Worm (Caenorhabditis elegans): Measurements from ENCODE around the gene ZC190.7.

Gene ZC190.7

DNA sequence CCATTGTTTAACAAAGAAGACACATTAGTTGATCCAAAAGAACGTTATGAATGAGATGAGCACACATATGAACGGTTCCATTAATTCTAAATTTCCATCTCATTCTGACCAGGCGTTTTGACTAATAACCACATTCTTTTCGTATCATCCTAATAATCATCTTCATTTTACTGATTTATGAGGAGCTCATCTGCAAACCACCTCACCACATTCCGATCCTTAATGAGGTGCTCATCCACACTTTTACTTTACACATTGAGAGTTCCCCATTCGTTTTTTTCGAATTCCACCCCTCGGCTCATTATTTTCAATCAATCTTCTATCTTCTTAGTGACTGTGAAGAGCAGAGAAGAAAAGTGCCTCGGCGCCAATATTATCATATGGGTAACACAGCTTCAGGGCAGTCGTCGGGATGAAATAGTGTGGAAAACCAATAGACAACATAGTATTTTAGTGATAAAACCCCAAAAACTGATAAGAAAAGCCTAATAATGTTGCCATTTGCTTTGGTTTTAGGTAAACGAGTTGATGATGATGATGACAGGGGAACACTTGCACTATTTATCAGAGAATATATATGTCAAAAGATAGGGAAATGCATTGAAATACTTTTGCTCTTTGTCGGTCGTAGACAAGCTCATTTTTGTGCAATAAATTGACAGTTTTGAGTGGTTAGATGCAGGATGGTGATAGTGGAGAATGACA, 35.5 kb downstream of the ZC190.7 start (continued):
- TF ChIP-seq ztf-11 (tag; optimal IDR thresholded peaks at IDR 0.05) (no peak), mml-1 (tag; optimal IDR thresholded peaks at IDR 0.05) (no peak), hmg-11 (tag; optimal IDR thresholded peaks at IDR 0.05) (no peak), nhr-23 (tag; optimal IDR thresholded peaks at IDR 0.05) (no peak), nhr-12 (tag; optimal IDR thresholded peaks at IDR 0.05) (no peak)

DNA sequence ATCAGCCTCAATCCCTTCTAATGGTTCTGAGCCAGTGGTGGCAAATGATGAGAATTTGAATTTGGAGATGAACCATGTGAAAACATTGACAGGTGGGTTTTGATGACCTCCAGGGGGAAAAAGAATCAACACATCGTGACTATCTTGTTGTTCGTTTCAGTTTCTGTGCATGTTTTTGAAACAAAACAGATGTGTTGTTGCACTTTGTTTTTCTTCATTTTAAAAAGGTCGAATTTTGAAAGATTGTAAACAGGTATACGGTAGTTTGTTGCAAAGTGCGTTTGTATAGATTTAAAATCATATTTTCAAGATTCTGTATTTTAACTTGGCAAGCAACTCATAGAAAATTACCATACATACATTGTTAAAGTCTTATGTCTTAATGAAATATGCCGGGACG, 36.3 kb downstream of the ZC190.7 start:
- TF ChIP-seq aly-2 (tag; optimal IDR thresholded peaks at IDR 0.05) = no peak

DNA sequence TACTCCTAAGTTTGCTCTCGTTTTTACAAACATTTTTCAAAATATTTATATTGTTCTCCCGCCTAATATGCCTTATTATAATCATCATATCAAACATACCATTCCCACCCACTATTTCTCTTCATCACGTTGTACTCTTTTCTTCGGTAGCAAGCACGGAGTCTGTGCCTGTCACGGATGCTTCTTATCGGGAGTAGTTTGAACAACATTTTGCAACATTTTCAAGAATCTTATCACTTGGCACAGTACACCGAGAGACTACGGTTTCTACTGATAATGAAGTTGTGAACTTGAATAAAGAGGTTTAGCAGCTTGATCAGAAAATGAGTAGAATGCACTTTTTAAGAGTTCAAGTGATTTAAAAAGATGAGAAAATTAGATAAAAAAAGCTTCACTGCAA, 38.4 kb downstream of the ZC190.7 start:
- TF ChIP-seq jun-1 (tag; optimal IDR thresholded peaks at IDR 0.05) (peak; percentile 11), egl-27 (tag; optimal IDR thresholded peaks at IDR 0.05) (no peak), nhr-237 (tag; optimal IDR thresholded peaks at IDR 0.05) (no peak), nhr-43 (tag; optimal IDR thresholded peaks at IDR 0.05; ENCODE audit: poor library complexity, severe bottlenecking) (no peak), tbx-2 (tag; optimal IDR thresholded peaks at IDR 0.05) (no peak), fkh-2 (tag; optimal IDR thresholded peaks at IDR 0.05) (no peak), unc-39 (tag; optimal IDR thresholded peaks at IDR 0.05) (no peak), ztf-4 (tag; optimal IDR thresholded peaks at IDR 0.05) (no peak), elt-2 (tag; optimal IDR thresholded peaks at IDR 0.05) (peak; percentile 98), fkh-10 (GFP tag; optimal IDR thresholded peaks at IDR 0.05) (no peak), mml-1 (tag; optimal IDR thresholded peaks at IDR 0.05) (no peak), pha-4 (tag; optimal IDR thresholded peaks at IDR 0.05) (peak; percentile 42), ceh-16 (tag; optimal IDR thresholded peaks at IDR 0.05) (no peak), ceh-82 (tag; optimal IDR thresholded peaks at IDR 0.05) (no peak), pqm-1 (tag; optimal IDR thresholded peaks at IDR 0.05) (peak; percentile 99), nhr-77 (tag; optimal IDR thresholded peaks at IDR 0.05) (no peak), zag-1 (tag; optimal IDR thresholded peaks at IDR 0.05) (no peak), ceh-28 (tag; optimal IDR thresholded peaks at IDR 0.05) (no peak), lsy-12 (tag; optimal IDR thresholded peaks at IDR 0.05) (no peak), R02D3.7 (tag; optimal IDR thresholded peaks at IDR 0.05) (no peak)

DNA sequence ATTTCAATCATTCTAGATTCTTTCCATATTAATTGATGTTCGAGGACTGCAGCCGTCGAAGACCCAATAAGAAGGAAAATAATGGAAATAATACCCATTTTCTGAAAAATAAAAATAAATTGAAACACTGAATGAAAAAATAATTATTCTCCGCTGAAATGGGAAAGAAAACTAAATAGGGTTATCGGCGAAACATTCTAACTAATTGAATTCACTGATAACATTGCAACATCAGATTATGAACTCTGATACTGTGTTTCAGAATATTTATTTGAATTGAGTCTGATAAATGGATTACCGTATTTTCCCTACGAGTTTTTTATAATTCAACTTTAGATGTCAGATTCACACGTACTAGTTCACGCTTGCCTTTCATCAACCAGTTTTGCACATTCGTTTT, 43.6 kb downstream of the ZC190.7 start, which contains the start of gene asp-13:
asp-13 (minus strand) TSS at position 101 of the 400 bp plus-strand sequence.
- TF ChIP-seq jun-1 (tag; optimal IDR thresholded peaks at IDR 0.05) (no peak), elt-2 (tag; optimal IDR thresholded peaks at IDR 0.05) (peak; percentile 17)

DNA sequence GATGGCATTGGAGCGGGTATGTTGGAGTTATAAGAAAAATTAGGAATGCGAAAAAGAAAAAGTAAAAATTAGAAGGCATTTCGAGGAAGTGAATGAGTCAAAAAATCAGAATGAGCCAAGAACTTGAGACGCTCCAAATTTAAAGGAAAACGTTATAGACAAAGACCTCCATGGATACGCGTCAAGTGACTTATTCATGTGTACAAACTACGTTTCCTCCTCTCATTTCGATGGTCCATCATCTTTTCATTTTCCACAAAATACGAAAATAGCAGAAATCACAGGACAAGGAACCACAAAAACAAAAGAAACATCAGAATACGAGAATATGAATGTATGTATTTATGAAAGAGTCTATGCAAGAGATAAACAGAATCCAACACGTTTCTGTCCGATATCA, 45.4 kb downstream of the ZC190.7 start, which contains the start of gene F28A12.3:
F28A12.3 (minus strand) TSS at position 101 of the 400 bp plus-strand sequence.
- TF ChIP-seq nhr-76 (tag; optimal IDR thresholded peaks at IDR 0.05) (no peak), nhr-25 (tag; optimal IDR thresholded peaks at IDR 0.05) (no peak), lin-15B (tag; optimal IDR thresholded peaks at IDR 0.05) (no peak), aly-2 (tag; optimal IDR thresholded peaks at IDR 0.05) (no peak), fos-1 (tag; optimal IDR thresholded peaks at IDR 0.05) (no peak), daf-12 (tag; optimal IDR thresholded peaks at IDR 0.05) (no peak), elt-1 (tag; optimal IDR thresholded peaks at IDR 0.05) (no peak), ztf-11 (tag; optimal IDR thresholded peaks at IDR 0.05) (no peak), R02D3.7 (tag; optimal IDR thresholded peaks at IDR 0.05) (no peak), nhr-67 (tag; optimal IDR thresholded peaks at IDR 0.05) (no peak), mdl-1 (tag; optimal IDR thresholded peaks at IDR 0.05) (no peak), ama-1 (optimal IDR thresholded peaks at IDR 0.05) (no peak), lsy-12 (tag; optimal IDR thresholded peaks at IDR 0.05) (no peak), fkh-10 (GFP tag; optimal IDR thresholded peaks at IDR 0.05) (no peak), pqm-1 (tag; optimal IDR thresholded peaks at IDR 0.05) (no peak), tbx-2 (tag; optimal IDR thresholded peaks at IDR 0.05) (no peak), unc-39 (tag; optimal IDR thresholded peaks at IDR 0.05) (no peak)
